Worm (Caenorhabditis elegans): ENCODE measurements around the gene cux-7.

DNA sequence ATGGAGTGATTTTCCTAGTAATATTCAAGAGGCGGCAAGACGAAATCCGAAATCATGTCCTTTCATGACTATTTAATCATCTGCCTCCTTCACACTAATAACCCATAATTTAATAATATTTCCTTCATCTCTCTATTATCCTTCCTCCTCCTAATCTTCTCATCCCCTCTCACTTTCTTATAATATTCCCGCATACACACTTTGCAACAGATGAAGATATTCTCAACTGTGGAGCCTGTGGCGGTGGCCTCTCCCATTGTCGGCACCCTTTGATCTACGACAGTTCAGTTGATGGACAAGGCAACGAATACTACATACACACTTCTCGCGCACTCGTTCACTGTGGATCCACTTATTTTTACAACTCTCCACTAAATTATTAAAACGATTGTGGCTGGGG, 38.0 kb upstream of the cux-7 start:
- TF ChIP-seq pha-4 (tag; optimal IDR thresholded peaks at IDR 0.05) (no peak), nhr-12 (tag; optimal IDR thresholded peaks at IDR 0.05) (no peak), ham-2 (GFP tag; optimal IDR thresholded peaks at IDR 0.05) (no peak), bed-3 (GFP tag; optimal IDR thresholded peaks at IDR 0.05) (no peak), mab-5 (tag; optimal IDR thresholded peaks at IDR 0.05) (no peak), flh-1 (GFP tag; optimal IDR thresholded peaks at IDR 0.05) (no peak), elt-1 (tag; optimal IDR thresholded peaks at IDR 0.05; ENCODE audit: borderline replicate concordance, insufficient read depth) (no peak), nhr-28 (tag; optimal IDR thresholded peaks at IDR 0.05) (no peak), lin-32 (GFP tag; optimal IDR thresholded peaks at IDR 0.05) (no peak), lsy-2 (tag; optimal IDR thresholded peaks at IDR 0.05) (no peak)
